Worm (Caenorhabditis elegans) whole organism, early embryonic: ENCODE measurements around the gene F54D10.9.

Experiments used
- B0310.2 ChIP-seq: sonication (generic microtip); optimal IDR thresholded peaks from 2 replicates; lab custom pipeline; 2016; ENCODE audit warnings: mild to moderate bottlenecking, missing genetic modification characterization, missing compliant biosample characterization
- F13C5.2 ChIP-seq: sonication (generic microtip); optimal IDR thresholded peaks from 2 replicates; lab custom pipeline; 2017; ENCODE audit warnings: mild to moderate bottlenecking, missing genetic modification characterization, inconsistent platforms, missing compliant biosample characterization
- aly-1 ChIP-seq: sonication (generic microtip); optimal IDR thresholded peaks from 2 replicates; lab custom pipeline; 2016; ENCODE audit warnings: missing genetic modification characterization, missing compliant biosample characterization
- ama-1 ChIP-seq: fragments of 150-350 bp; optimal IDR thresholded peaks from 2 replicates; lab custom pipeline; 2014
- ceh-13 ChIP-seq: fragments of 200-800 bp; sonication (Bioruptor generic); optimal IDR thresholded peaks from 2 replicates; lab custom pipeline; 2018; ENCODE audit warnings: mild to moderate bottlenecking, missing genetic modification characterization, missing compliant biosample characterization
- ceh-36 ChIP-seq: sonication (generic microtip); optimal IDR thresholded peaks from 2 replicates; lab custom pipeline; 2016; ENCODE audit warnings: missing genetic modification characterization, inconsistent platforms, missing compliant biosample characterization
- ets-7 ChIP-seq: sonication (generic microtip); optimal IDR thresholded peaks from 2 replicates; lab custom pipeline; 2016; ENCODE audit warnings: missing genotype, missing genetic modification characterization, missing compliant biosample characterization
- flt-1 ChIP-seq: fragments of 200-800 bp; sonication (Bioruptor generic); IDR thresholded peaks from 2 replicates; pipeline ENCODE4 v1.3.6; 2022; ENCODE audit warnings: missing genetic modification characterization, missing compliant biosample characterization
- hmbx-1 ChIP-seq: sonication (generic microtip); optimal IDR thresholded peaks from 2 replicates; lab custom pipeline; 2016; ENCODE audit warnings: mild to moderate bottlenecking, missing genetic modification characterization, missing compliant biosample characterization
- hmg-4 ChIP-seq: fragments of 200-800 bp; sonication (Bioruptor generic); optimal IDR thresholded peaks from 2 replicates; lab custom pipeline; 2018; ENCODE audit warnings: mild to moderate bottlenecking, missing genetic modification characterization, missing compliant biosample characterization
- hnd-1 ChIP-seq: sonication (generic microtip); optimal IDR thresholded peaks from 2 replicates; lab custom pipeline; 2016; ENCODE audit warnings: missing genetic modification characterization, missing compliant biosample characterization
- pes-1 ChIP-seq: fragments of 200-800 bp; sonication (Bioruptor generic); IDR thresholded peaks from 2 replicates; pipeline ENCODE4 v1.3.6; 2022; ENCODE audit warnings: missing genetic modification reagents, missing genetic modification characterization, missing compliant biosample characterization
- scrt-1 ChIP-seq: fragments of 200-800 bp; sonication (Bioruptor generic); IDR thresholded peaks from 2 replicates; pipeline ENCODE4 v1.3.6; 2022; ENCODE audit warnings: missing genetic modification characterization, missing compliant biosample characterization
- sea-1 ChIP-seq: fragments of 200-800 bp; sonication (Bioruptor generic); conservative IDR thresholded peaks from 2 replicates; pipeline ENCODE4 v1.3.6; 2022; ENCODE audit warnings: missing genetic modification characterization, missing compliant biosample characterization
- tbx-11 ChIP-seq: fragments of 200-800 bp; sonication (Bioruptor generic); IDR thresholded peaks from 2 replicates; pipeline ENCODE4 v1.3.6; 2022; ENCODE audit warnings: missing genetic modification characterization, missing compliant biosample characterization
- tbx-37 ChIP-seq: fragments of 200-800 bp; sonication (Bioruptor generic); conservative IDR thresholded peaks from 2 replicates; pipeline ENCODE4 v1.3.6; 2022; ENCODE audit warnings: missing genetic modification reagents, missing genetic modification characterization, missing compliant biosample characterization
- tra-4 ChIP-seq: sonication (generic microtip); optimal IDR thresholded peaks from 2 replicates; lab custom pipeline; 2017; ENCODE audit warnings: missing genetic modification characterization, missing compliant biosample characterization

F54D10.9 gene

ce11 chrII:3832383-3832782 lies at the start of gene F54D10.9:
Gene F54D10.9 (minus strand): TSS chrII:3832483.
- TF ChIP-seq pes-1 (GFP tag; lab: Robert Waterston, UW) (no peak), tbx-11 (GFP tag; lab: Robert Waterston, UW) (no peak), B0310.2 (tag; lab: Kevin White, UChicago) (no peak), flt-1 (GFP tag; lab: Robert Waterston, UW) (no peak), aly-1 (tag; lab: Kevin White, UChicago) (no peak), tra-4 (no peak), sea-1 (GFP tag; lab: Robert Waterston, UW) (no peak), ama-1 (lab: Kevin White, UChicago) (no peak), hmg-4 (GFP tag; lab: Kevin White, UChicago) (no peak), ceh-13 (no peak), F13C5.2 (tag; lab: Kevin White, UChicago) (no peak), ets-7 (tag; lab: Kevin White, UChicago) (no peak), scrt-1 (GFP tag; lab: Robert Waterston, UW) (no peak)

- no peak for TF ChIP-seq F13C5.2 (tag; lab: Kevin White, UChicago)
- no peak for TF ChIP-seq ceh-13
- TF ChIP-seq tra-4 = no peak
- no peak for TF ChIP-seq sea-1 (GFP tag; lab: Robert Waterston, UW)
- no peak for TF ChIP-seq aly-1 (tag; lab: Kevin White, UChicago)
- TF ChIP-seq B0310.2 (tag; lab: Kevin White, UChicago) = no peak
- TF ChIP-seq pes-1 (GFP tag; lab: Robert Waterston, UW) = no peak
- TF ChIP-seq tbx-11 (GFP tag; lab: Robert Waterston, UW) = no peak
- TF ChIP-seq tbx-37 (GFP tag; lab: Robert Waterston, UW) = no peak
- TF ChIP-seq ets-7 (tag; lab: Kevin White, UChicago) = no peak
- no peak for TF ChIP-seq ama-1 (lab: Kevin White, UChicago)
- no peak for TF ChIP-seq hnd-1 (tag; lab: Kevin White, UChicago)
- no peak for TF ChIP-seq ceh-36 (tag; lab: Kevin White, UChicago)
- no peak for TF ChIP-seq flt-1 (GFP tag; lab: Robert Waterston, UW)
- TF ChIP-seq hmg-4 (GFP tag; lab: Kevin White, UChicago) = no peak
- no peak for TF ChIP-seq scrt-1 (GFP tag; lab: Robert Waterston, UW)
Measured at ce11 chrII:3879945-3880344, 47.7 kb upstream of the F54D10.9 start, which contains the start of gene nhr-166. Gene nhr-166 (plus strand): TSS chrII:3880245.

ce11 chrII:3878330-3878729 lies 46.0 kb upstream of the F54D10.9 start, which contains the start of gene srh-250:
Gene srh-250 (plus strand): TSS chrII:3878630.
- TF ChIP-seq hnd-1 (tag; lab: Kevin White, UChicago) (no peak), scrt-1 (GFP tag; lab: Robert Waterston, UW) (no peak), aly-1 (tag; lab: Kevin White, UChicago) (no peak), F13C5.2 (tag; lab: Kevin White, UChicago) (no peak), ceh-36 (tag; lab: Kevin White, UChicago) (no peak), ets-7 (tag; lab: Kevin White, UChicago) (no peak), pes-1 (GFP tag; lab: Robert Waterston, UW) (no peak), B0310.2 (tag; lab: Kevin White, UChicago) (no peak), flt-1 (GFP tag; lab: Robert Waterston, UW) (no peak), sea-1 (GFP tag; lab: Robert Waterston, UW) (no peak), ceh-13 (no peak), tbx-11 (GFP tag; lab: Robert Waterston, UW) (no peak), hmg-4 (GFP tag; lab: Kevin White, UChicago) (no peak), tbx-37 (GFP tag; lab: Robert Waterston, UW) (no peak), ama-1 (lab: Kevin White, UChicago) (no peak), hmbx-1 (tag; lab: Kevin White, UChicago) (no peak), tra-4 (no peak)

- TF ChIP-seq F13C5.2 (tag; lab: Kevin White, UChicago) = no peak
- TF ChIP-seq hmg-4 (GFP tag; lab: Kevin White, UChicago) = no peak
- TF ChIP-seq tbx-37 (GFP tag; lab: Robert Waterston, UW) = no peak
- TF ChIP-seq scrt-1 (GFP tag; lab: Robert Waterston, UW) = no peak
- TF ChIP-seq ets-7 (tag; lab: Kevin White, UChicago) = no peak
- no peak for TF ChIP-seq flt-1 (GFP tag; lab: Robert Waterston, UW)
- TF ChIP-seq aly-1 (tag; lab: Kevin White, UChicago) = no peak
- TF ChIP-seq tbx-11 (GFP tag; lab: Robert Waterston, UW) = no peak
- TF ChIP-seq tra-4 = no peak
- TF ChIP-seq B0310.2 (tag; lab: Kevin White, UChicago) = no peak
- no peak for TF ChIP-seq ceh-13
- no peak for TF ChIP-seq pes-1 (GFP tag; lab: Robert Waterston, UW)
- no peak for TF ChIP-seq sea-1 (GFP tag; lab: Robert Waterston, UW)
- no peak for TF ChIP-seq hmbx-1 (tag; lab: Kevin White, UChicago)
- no peak for TF ChIP-seq ama-1 (lab: Kevin White, UChicago)
- TF ChIP-seq ceh-36 (tag; lab: Kevin White, UChicago) = no peak
- no peak for TF ChIP-seq hnd-1 (tag; lab: Kevin White, UChicago)
Measured at ce11 chrII:3877874-3878273, 45.6 kb upstream of the F54D10.9 start, which contains the start of gene sdz-7. Gene sdz-7 (minus strand): TSS chrII:3877974.

ce11 chrII:3877127-3877526 lies 44.8 kb upstream of the F54D10.9 start, which contains the start of gene nep-3:
Gene nep-3 (minus strand): TSS chrII:3877227.
- TF ChIP-seq B0310.2 (tag; lab: Kevin White, UChicago) (no peak), aly-1 (tag; lab: Kevin White, UChicago) (no peak), tra-4 (no peak)

ce11 chrII:3869601-3870000 lies 37.3 kb upstream of the F54D10.9 start, which contains the start of gene oac-10:
Gene oac-10 (plus strand): TSS chrII:3869901.
- TF ChIP-seq ceh-36 (tag; lab: Kevin White, UChicago) (no peak), hmg-4 (GFP tag; lab: Kevin White, UChicago) (no peak), pes-1 (GFP tag; lab: Robert Waterston, UW) (no peak), tbx-11 (GFP tag; lab: Robert Waterston, UW) (no peak), scrt-1 (GFP tag; lab: Robert Waterston, UW) (no peak), aly-1 (tag; lab: Kevin White, UChicago) (no peak), flt-1 (GFP tag; lab: Robert Waterston, UW) (no peak), ceh-13 (no peak), ets-7 (tag; lab: Kevin White, UChicago) (no peak), tra-4 (no peak), F13C5.2 (tag; lab: Kevin White, UChicago) (no peak), hnd-1 (tag; lab: Kevin White, UChicago) (no peak), sea-1 (GFP tag; lab: Robert Waterston, UW) (no peak), tbx-37 (GFP tag; lab: Robert Waterston, UW) (no peak), ama-1 (lab: Kevin White, UChicago) (no peak)
